Fruit fly (Drosophila melanogaster): ENCODE measurements around the gene gammaTub23C.

- TF ChIP-seq fd3F (GFP tag; optimal IDR thresholded peaks at IDR 0.05), result no peak
- no peak for TF ChIP-seq row (GFP tag; IDR thresholded peaks at IDR 0.05)
Measured at dm6 chr2L:2958858-2959257, 13.8 kb upstream of the gammaTub23C start.
